Worm (Caenorhabditis elegans): ENCODE results near the gene srg-64.

DNA sequence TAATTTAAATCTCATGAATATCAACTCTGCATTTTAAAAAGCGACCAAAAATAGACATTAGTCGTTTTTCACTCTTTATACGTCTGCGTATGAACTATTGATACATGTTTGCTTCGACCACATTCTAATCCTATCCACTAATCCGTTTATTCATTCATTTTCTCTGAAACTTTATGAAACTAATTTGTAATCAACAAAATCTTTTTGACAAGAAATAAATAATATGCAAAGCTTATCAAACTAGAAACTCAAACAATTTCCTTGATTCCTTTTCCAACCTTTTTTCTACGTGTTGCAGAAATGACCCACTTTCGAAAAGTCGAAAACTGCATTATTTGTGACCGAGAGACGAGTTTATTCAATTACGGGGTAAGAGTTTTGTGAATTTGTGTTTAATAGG, 1.9 kb upstream of the srg-64 start, which contains the start of gene nhr-255:
- TF ChIP-seq pha-4 (tag; optimal IDR thresholded peaks at IDR 0.05) (no peak), ceh-22 (tag; optimal IDR thresholded peaks at IDR 0.05) (no peak), nhr-11 (tag; optimal IDR thresholded peaks at IDR 0.05) (no peak), fax-1 (tag; optimal IDR thresholded peaks at IDR 0.05) (no peak), dmd-4 (tag; optimal IDR thresholded peaks at IDR 0.05; ENCODE audit: borderline replicate concordance) (no peak), tbx-2 (tag; optimal IDR thresholded peaks at IDR 0.05) (no peak), T23F11.4 (GFP tag; optimal IDR thresholded peaks at IDR 0.05) (no peak)
